Worm (Caenorhabditis elegans) whole organism, L4 larva: ENCODE results near the gene bpl-1.

Source experiments
- F37D6.2 ChIP-seq: sonication (generic microtip); optimal IDR thresholded peaks from 2 replicates; lab custom pipeline; 2016; ENCODE audit warnings: mild to moderate bottlenecking, missing genetic modification characterization, missing compliant biosample characterization
- Y105C5A.15 ChIP-seq: fragments of 200-800 bp; sonication (Bioruptor generic); IDR thresholded peaks from 2 replicates; pipeline ENCODE4 v1.3.6; 2022; ENCODE audit warnings: missing genetic modification characterization, missing compliant biosample characterization
- Y75B8A.6 ChIP-seq: fragments of 200-800 bp; sonication (Bioruptor generic); IDR thresholded peaks from 2 replicates; pipeline ENCODE4 v1.3.6; 2022; ENCODE audit warnings: missing genetic modification reagents, missing genetic modification characterization, missing compliant biosample characterization
- aha-1 ChIP-seq: fragments of 150-350 bp; peaks from one replicate; lab custom pipeline; 2014; ENCODE audit warnings: missing biosample characterization, missing genetic modification characterization
- ama-1 ChIP-seq: fragments of 150-350 bp; optimal IDR thresholded peaks from 2 replicates; lab custom pipeline; 2014; ENCODE audit warnings: inconsistent platforms, mixed read lengths
- dpl-1 ChIP-seq: fragments of 150-350 bp; optimal IDR thresholded peaks from 2 replicates; lab custom pipeline; 2014; ENCODE audit warnings: missing biosample characterization, missing genetic modification reagents, missing genetic modification characterization
- hmg-1.1 ChIP-seq: fragments of 200-800 bp; sonication (Bioruptor generic); IDR thresholded peaks from 2 replicates; pipeline ENCODE4 v1.3.6; 2022; ENCODE audit warnings: missing genetic modification reagents, missing genetic modification characterization, missing compliant biosample characterization
- lin-39 ChIP-seq: fragments of 150-350 bp; optimal IDR thresholded peaks from 2 replicates; lab custom pipeline; 2014; ENCODE audit warnings: missing biosample characterization, missing genetic modification reagents, missing genetic modification characterization
- mxl-3 ChIP-seq: fragments of 200-800 bp; sonication (Bioruptor generic); optimal IDR thresholded peaks from 2 replicates; lab custom pipeline; 2018; ENCODE audit warnings: mild to moderate bottlenecking, missing genetic modification characterization, missing compliant biosample characterization
- nhr-102 ChIP-seq: sonication (generic microtip); optimal IDR thresholded peaks from 2 replicates; lab custom pipeline; 2016; ENCODE audit warnings: mild to moderate bottlenecking, missing genetic modification characterization, moderate library complexity, missing compliant biosample characterization
- nhr-11 ChIP-seq: fragments of 150-350 bp; optimal IDR thresholded peaks from 2 replicates; lab custom pipeline; 2014; ENCODE audit warnings: missing biosample characterization, missing genetic modification characterization
- rbr-2 ChIP-seq: sonication (generic microtip); optimal IDR thresholded peaks from 2 replicates; lab custom pipeline; 2016; ENCODE audit warnings: missing genotype, missing genetic modification characterization, missing compliant biosample characterization
- snpc-4 ChIP-seq: fragments of 150-350 bp; optimal IDR thresholded peaks from 2 replicates; lab custom pipeline; 2014; ENCODE audit warnings: missing biosample characterization, missing genetic modification characterization

DNA sequence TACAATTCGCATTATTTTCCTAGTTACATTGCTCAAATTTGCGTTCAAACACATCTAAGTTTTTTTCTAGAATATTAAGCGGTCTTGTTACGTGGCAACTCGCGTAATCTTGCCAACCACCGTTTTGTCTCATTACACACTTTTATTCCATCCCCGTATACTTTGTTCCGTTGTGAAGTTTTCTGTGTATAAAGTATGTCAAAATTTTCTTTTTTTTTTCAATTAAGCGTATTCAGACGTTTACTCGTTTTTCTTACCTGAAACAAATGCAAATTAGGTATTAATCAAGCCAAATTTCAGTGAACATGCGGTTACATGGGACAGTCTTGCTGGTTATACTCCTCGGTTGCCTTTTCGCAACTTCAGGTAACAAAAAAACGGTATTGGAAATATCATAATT, 27.0 kb upstream of the bpl-1 start, which contains the start of gene T24H7.2:
- no peak for TF ChIP-seq nhr-102 (tag; lab: Kevin White, UChicago)
- no peak for TF ChIP-seq Y75B8A.6 (GFP tag; lab: Robert Waterston, UW)
- no peak for TF ChIP-seq Y105C5A.15
- no peak for TF ChIP-seq F37D6.2 (tag; lab: Kevin White, UChicago)
- no peak for TF ChIP-seq ama-1 (lab: Kevin White, UChicago)
- TF ChIP-seq dpl-1: no peak
- no peak for TF ChIP-seq rbr-2 (tag; lab: Kevin White, UChicago)
- no peak for TF ChIP-seq mxl-3 (GFP tag; lab: Kevin White, UChicago)
- no peak for TF ChIP-seq snpc-4 (tag; lab: Kevin White, UChicago)
- TF ChIP-seq lin-39 (tag; lab: Kevin White, UChicago): no peak
- no peak for TF ChIP-seq aha-1
- no peak for TF ChIP-seq nhr-11 (tag; lab: Kevin White, UChicago)
- TF ChIP-seq hmg-1.1 (GFP tag; lab: Robert Waterston, UW): no peak
